Fruit fly (Drosophila melanogaster): ENCODE results near the gene ergic53.
A peak's percentile ranks its signal among the peaks of the same experiment; 100 is the strongest.

dm6 chr3L:8547104-8547523, 12.3 kb downstream of the ergic53 start:
- TF ChIP-seq eg (GFP tag; IDR thresholded peaks at IDR 0.05) (peak; percentile 81), fkh (GFP tag; optimal IDR thresholded peaks at IDR 0.05) (peak; percentile 85), Sox14 (GFP tag; optimal IDR thresholded peaks at IDR 0.05) (peak; percentile 33), OdsH (GFP tag; optimal IDR thresholded peaks at IDR 0.05) (peak; percentile 66), CG4318 (GFP tag; optimal IDR thresholded peaks at IDR 0.05) (peak; percentile 61), CG8319 (GFP tag; optimal IDR thresholded peaks at IDR 0.05) (no peak), CG11762 (GFP tag; optimal IDR thresholded peaks at IDR 0.05; ENCODE audit: insufficient read depth) (peak; percentile 36), CG6163 (GFP tag; IDR thresholded peaks at IDR 0.05) (peak; percentile 60; the same call in 2 of the 3 replicates), Eip78C (GFP tag) (peak; percentile 72), CG11902 (GFP tag; optimal IDR thresholded peaks at IDR 0.05) (no peak), CG11294 (GFP tag; IDR thresholded peaks at IDR 0.05) (peak; percentile 71; the same call in 1 of the 2 replicates), CG10669 (GFP tag; optimal IDR thresholded peaks at IDR 0.05) (peak; percentile 45), achi (GFP tag; optimal IDR thresholded peaks at IDR 0.05) (peak; percentile 60)
